Worm (Caenorhabditis elegans) whole organism, L1 larva: ENCODE data around the gene lrx-1.

Experiments used
- ceh-88 ChIP-seq: fragments of 200-800 bp; sonication (Bioruptor generic); IDR thresholded peaks from 2 replicates; pipeline ENCODE4 v1.3.6; 2022; ENCODE audit warnings: missing genetic modification characterization, missing compliant biosample characterization
- efl-1 ChIP-seq, 4 experiments: fragments of 150-350 bp; optimal IDR thresholded peaks in 3 of 4; peaks in 1 of 4; 1 replicate in 1 of 4; 2 replicates in 3 of 4; lab custom pipeline; 2014; ENCODE audit warnings: missing biosample characterization in 2 of 4, missing genetic modification characterization in 2 of 4, missing genetic modification reagents in 2 of 4
- elt-3 ChIP-seq, 6 experiments: fragments of 150-350 bp in 1 of 6; sonication (generic microtip); optimal IDR thresholded peaks; 2 replicates each; lab custom pipeline; 2017 to 2018; ENCODE audit warnings: missing biosample characterization in 6 of 6, missing genetic modification characterization in 6 of 6, inconsistent platforms in 1 of 6
- hlh-4 ChIP-seq: sonication (generic microtip); optimal IDR thresholded peaks from 2 replicates; lab custom pipeline; 2016; ENCODE audit warnings: mild to moderate bottlenecking, missing genetic modification characterization, missing compliant biosample characterization
- jun-1 ChIP-seq: fragments of 150-350 bp; optimal IDR thresholded peaks from 2 replicates; lab custom pipeline; 2014; ENCODE audit warnings: missing biosample characterization, missing genetic modification reagents, missing genetic modification characterization
- lin-35 ChIP-seq, 2 experiments: fragments of 150-350 bp; optimal IDR thresholded peaks; 2 replicates each; lab custom pipeline; 2014; ENCODE audit warnings: missing biosample characterization in 2 of 2, missing genetic modification characterization in 2 of 2, missing genetic modification reagents in 2 of 2
- lsy-2 ChIP-seq, 2 experiments: fragments of 150-350 bp; optimal IDR thresholded peaks; 2 replicates each; lab custom pipeline; 2014; ENCODE audit warnings: missing biosample characterization in 2 of 2, missing genetic modification characterization in 2 of 2
- nhr-11 ChIP-seq: fragments of 150-350 bp; optimal IDR thresholded peaks from 2 replicates; lab custom pipeline; 2014; ENCODE audit warnings: missing biosample characterization, missing genetic modification characterization
- nhr-28 ChIP-seq: fragments of 150-350 bp; optimal IDR thresholded peaks from 2 replicates; lab custom pipeline; 2014; ENCODE audit warnings: missing biosample characterization, missing genetic modification characterization
- nhr-85 ChIP-seq: sonication (generic microtip); peaks from one replicate; lab custom pipeline; 2016; ENCODE audit warnings: missing genetic modification characterization, inconsistent platforms, missing compliant biosample characterization
- snpc-4 ChIP-seq: fragments of 150-350 bp; optimal IDR thresholded peaks from 2 replicates; lab custom pipeline; 2014; ENCODE audit warnings: missing biosample characterization, missing genetic modification characterization
- unc-86 ChIP-seq: sonication (generic microtip); optimal IDR thresholded peaks from 2 replicates; lab custom pipeline; 2016; ENCODE audit warnings: missing genetic modification characterization, missing compliant biosample characterization
- zag-1 ChIP-seq: fragments of 150-350 bp; optimal IDR thresholded peaks from 2 replicates; lab custom pipeline; 2014; ENCODE audit warnings: missing biosample characterization, missing genetic modification characterization

DNA sequence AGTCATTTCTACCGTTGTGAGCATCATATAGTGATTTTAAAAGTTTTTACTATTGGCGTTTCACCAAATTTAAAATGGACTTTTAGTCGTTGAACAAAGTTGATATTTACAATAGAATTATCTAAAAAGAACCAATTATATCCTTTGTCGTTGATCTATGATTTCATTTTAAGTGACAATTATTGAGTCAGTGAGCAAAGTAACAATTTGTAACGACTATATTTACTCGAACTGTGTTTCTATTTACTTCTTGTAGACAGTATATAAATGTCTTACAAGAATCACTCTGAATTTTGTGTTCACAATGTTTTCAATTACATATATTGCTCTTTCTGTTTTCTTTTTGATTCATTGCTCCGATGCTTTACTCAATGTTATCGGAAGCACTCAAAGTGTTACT is 11.2 kb upstream of the lrx-1 start, which contains the start of gene ttr-22:
- TF ChIP-seq jun-1 (tag; lab: Kevin White, UChicago) = no peak
- TF ChIP-seq ceh-88 = no peak
- no peak for TF ChIP-seq lsy-2 (tag; optimal IDR thresholded peaks at IDR 0.05; lab: Kevin White, UChicago)
- TF ChIP-seq nhr-28 = no peak
- no peak for TF ChIP-seq nhr-85 (tag; lab: Kevin White, UChicago)
- TF ChIP-seq snpc-4 (tag; lab: Kevin White, UChicago) = no peak
- no peak for TF ChIP-seq elt-3 (tag; optimal IDR thresholded peaks at IDR 0.05; lab: Kevin White, UChicago)
- TF ChIP-seq zag-1 = no peak
- TF ChIP-seq efl-1 (optimal IDR thresholded peaks at IDR 0.05; lab: Kevin White, UChicago) = no peak
- TF ChIP-seq efl-1 (GFP tag; optimal IDR thresholded peaks at IDR 0.05 in 1 of 2; lab: Kevin White, UChicago) = no peak
- no peak for TF ChIP-seq unc-86
- no peak for TF ChIP-seq lin-35 (GFP tag; optimal IDR thresholded peaks at IDR 0.05; lab: Kevin White, UChicago)
- no peak for TF ChIP-seq nhr-11 (tag; lab: Kevin White, UChicago)
- no peak for TF ChIP-seq hlh-4
